Worm (Caenorhabditis elegans): Measurements from ENCODE around the gene srap-1.

- no peak for TF ChIP-seq him-1 (tag; optimal IDR thresholded peaks at IDR 0.05)
- no peak for TF ChIP-seq dao-5 (tag; optimal IDR thresholded peaks at IDR 0.05)
Observed at ce11 chrII:11200234-11200755, 2.7 kb upstream of the srap-1 start.
